Fruit fly (Drosophila melanogaster): Measurements from ENCODE around the gene CG13708.

CG13708 gene

DNA sequence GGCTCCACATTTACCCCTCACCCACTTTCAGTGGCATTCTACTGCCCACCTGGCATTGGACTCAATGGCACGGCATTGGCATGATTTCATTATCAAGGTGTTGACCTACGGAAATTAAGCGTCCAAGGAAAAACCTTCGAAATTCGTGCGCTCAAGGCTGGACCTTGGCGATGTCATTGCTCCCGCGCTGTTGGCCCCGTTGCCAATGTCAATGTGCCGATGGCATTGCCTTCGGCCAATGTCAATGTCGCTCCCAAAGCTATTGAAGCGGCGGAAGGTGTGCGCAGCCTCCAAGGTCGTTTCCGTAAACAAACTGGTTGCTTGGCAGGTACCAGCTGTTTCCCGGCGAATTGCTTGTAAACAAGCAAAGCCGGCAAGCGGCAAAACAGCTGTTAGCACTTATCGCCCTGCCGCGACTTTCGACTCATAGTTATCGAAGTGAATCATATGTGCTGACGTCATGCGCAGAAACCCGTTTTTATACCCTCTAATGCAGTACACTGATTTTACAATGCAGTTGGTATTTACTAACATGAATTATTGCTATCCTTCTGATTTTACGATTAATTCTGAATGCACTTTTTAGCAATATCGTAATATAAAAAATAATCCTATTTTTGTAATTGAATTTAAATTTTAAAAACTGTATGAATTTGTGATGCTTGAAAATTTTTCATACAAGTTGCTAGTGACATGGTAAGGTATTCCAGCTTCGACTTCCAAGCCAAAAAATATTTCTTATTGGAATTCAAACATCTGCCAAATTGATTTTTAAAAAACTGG lies 8.8 kb downstream of the CG13708 start (continued):
- peak; percentile 96 for TF ChIP-seq CG11504 (tag; optimal IDR thresholded peaks at IDR 0.05)
- peak; percentile 95 for TF ChIP-seq CG32772 (GFP tag; IDR thresholded peaks at IDR 0.05)
- TF ChIP-seq chif (GFP tag; optimal IDR thresholded peaks at IDR 0.05): peak; percentile 86 to 93
- peak; percentile 99 for TF ChIP-seq CG34422 (GFP tag; IDR thresholded peaks at IDR 0.05)
- peak; percentile 68 for TF ChIP-seq stwl (tag; optimal IDR thresholded peaks at IDR 0.05)
- TF ChIP-seq cwo (GFP tag; optimal IDR thresholded peaks at IDR 0.05): peak; percentile 90
- peak; percentile 76 for TF ChIP-seq TFAM (GFP tag; optimal IDR thresholded peaks at IDR 0.05)
- TF ChIP-seq ttk (GFP tag; IDR thresholded peaks at IDR 0.05): peak; percentile 96
- TF ChIP-seq CG14710 (tag; optimal IDR thresholded peaks at IDR 0.05): peak; percentile 93
- TF ChIP-seq CG1529 (GFP tag; optimal IDR thresholded peaks at IDR 0.05): no peak
- TF ChIP-seq Ravus (GFP tag; IDR thresholded peaks at IDR 0.05): peak; percentile 95
- TF ChIP-seq dysf (GFP tag; IDR thresholded peaks at IDR 0.05): peak; percentile 98
- peak; percentile 72 for TF ChIP-seq her (GFP tag; optimal IDR thresholded peaks at IDR 0.05)
- peak; percentile 98 for TF ChIP-seq Dbx (GFP tag; IDR thresholded peaks at IDR 0.05)
- TF ChIP-seq CG7786 (GFP tag; optimal IDR thresholded peaks at IDR 0.05): peak; percentile 88
- peak; percentile 52; the same call in 2 of the 3 replicates for TF ChIP-seq Opbp (GFP tag; IDR thresholded peaks at IDR 0.05; ENCODE audit: partially characterized antibody)
- TF ChIP-seq Dref (GFP tag; IDR thresholded peaks at IDR 0.05): peak; percentile 63
- TF ChIP-seq HmgZ (tag; optimal IDR thresholded peaks at IDR 0.05): peak; percentile 95
- peak; percentile 96 for TF ChIP-seq sd (tag; optimal IDR thresholded peaks at IDR 0.05)
- TF ChIP-seq HLH3B (GFP tag; IDR thresholded peaks at IDR 0.05): peak; percentile 97
- TF ChIP-seq pzg (GFP tag; optimal IDR thresholded peaks at IDR 0.05): peak; percentile 42
- peak; percentile 97 for TF ChIP-seq H2.0 (GFP tag; IDR thresholded peaks at IDR 0.05)
- no peak for TF ChIP-seq zf30C (GFP tag; optimal IDR thresholded peaks at IDR 0.05)
- peak; percentile 90 for TF ChIP-seq zfh2 (GFP tag; optimal IDR thresholded peaks at IDR 0.05)
- TF ChIP-seq CG18476 (GFP tag; optimal IDR thresholded peaks at IDR 0.05): peak; percentile 94
- no peak for TF ChIP-seq ato (GFP tag; IDR thresholded peaks at IDR 0.05; ENCODE audit: partially characterized antibody)
- peak; percentile 92 for TF ChIP-seq CG9817 (tag; optimal IDR thresholded peaks at IDR 0.05)
- peak; percentile 92 for TF ChIP-seq CG6854 (GFP tag; optimal IDR thresholded peaks at IDR 0.05)
- TF ChIP-seq rib (GFP tag; IDR thresholded peaks at IDR 0.05): peak; percentile 95
- TF ChIP-seq CG4328 (GFP tag; optimal IDR thresholded peaks at IDR 0.05): peak; percentile 87
- no peak for TF ChIP-seq gro (GFP tag; optimal IDR thresholded peaks at IDR 0.05)
- TF ChIP-seq CG4820 (GFP tag; optimal IDR thresholded peaks at IDR 0.05): peak; percentile 95
- no peak for TF ChIP-seq Sin3A (optimal IDR thresholded peaks at IDR 0.05)
- peak; percentile 82 for TF ChIP-seq CG10321 (GFP tag; IDR thresholded peaks at IDR 0.05)
- peak; percentile 97 for TF ChIP-seq CG8924 (tag; optimal IDR thresholded peaks at IDR 0.05)
- peak; percentile 96 for TF ChIP-seq B-H1 (GFP tag; IDR thresholded peaks at IDR 0.05)
- peak; percentile 90 for TF ChIP-seq CG10543 (GFP tag; optimal IDR thresholded peaks at IDR 0.05)
- TF ChIP-seq CG17612 (GFP tag; IDR thresholded peaks at IDR 0.05): peak; percentile 95
- TF ChIP-seq ATbp (GFP tag; optimal IDR thresholded peaks at IDR 0.05): peak; percentile 91
- peak; percentile 74 for TF ChIP-seq CG15073 (GFP tag; optimal IDR thresholded peaks at IDR 0.05)
- TF ChIP-seq Dad (GFP tag; optimal IDR thresholded peaks at IDR 0.05): peak; percentile 92
- peak; percentile 46 for TF ChIP-seq BEAF-32 (GFP tag; optimal IDR thresholded peaks at IDR 0.05)
- peak; percentile 97 for TF ChIP-seq vvl (GFP tag; IDR thresholded peaks at IDR 0.05)
- peak; percentile 97 for TF ChIP-seq al (GFP tag; IDR thresholded peaks at IDR 0.05)
- TF ChIP-seq danr (GFP tag; IDR thresholded peaks at IDR 0.05): peak; percentile 83
- TF ChIP-seq CG1832 (GFP tag; optimal IDR thresholded peaks at IDR 0.05): no peak
- TF ChIP-seq NC2α (GFP tag; optimal IDR thresholded peaks at IDR 0.05): peak; percentile 72
- TF ChIP-seq tna (GFP tag; IDR thresholded peaks at IDR 0.05; ENCODE audit: partially characterized antibody): no peak
- peak; percentile 73 for TF ChIP-seq luna (GFP tag; optimal IDR thresholded peaks at IDR 0.05)
